Worm (Caenorhabditis elegans): ENCODE data around the gene Y45F10B.12.
"Not testable (repeated sequence)": the region's sequence is repeated elsewhere in the genome, so short reads cannot be mapped to it uniquely, and the experiment has no call there.

Y45F10B.12 gene

DNA sequence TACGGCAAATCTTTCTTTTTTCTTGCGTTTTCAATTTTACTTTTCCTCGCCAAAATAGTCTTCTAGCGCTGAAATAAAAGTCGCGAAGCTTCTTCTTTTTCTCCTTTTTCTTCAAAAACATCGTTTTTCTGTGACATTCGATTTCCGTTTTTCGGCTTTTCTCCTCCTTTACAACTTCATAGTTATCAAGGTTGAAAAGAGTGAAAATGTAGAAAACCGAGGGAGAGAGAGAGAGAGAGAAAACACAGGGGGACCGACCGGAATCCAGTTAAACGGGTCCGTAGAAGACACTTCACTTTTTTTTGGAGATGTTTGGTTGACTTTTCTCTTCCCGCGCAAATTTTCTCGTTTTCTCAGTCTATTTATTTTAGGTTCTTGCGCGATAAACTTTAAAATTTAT is 23.0 kb upstream of the Y45F10B.12 start:
- TF ChIP-seq T22C8.4 (GFP tag; IDR thresholded peaks at IDR 0.05), result no peak
- no peak for TF ChIP-seq med-1 (GFP tag; optimal IDR thresholded peaks at IDR 0.05; ENCODE audit: insufficient read depth)
- no peak for TF ChIP-seq tab-1 (GFP tag; IDR thresholded peaks at IDR 0.05)
- no peak for TF ChIP-seq ztf-23 (GFP tag; IDR thresholded peaks at IDR 0.05)
- no peak for TF ChIP-seq klf-2 (GFP tag; conservative IDR thresholded peaks at IDR 0.05)
- TF ChIP-seq cog-1 (tag; optimal IDR thresholded peaks at IDR 0.05), result no peak
- TF ChIP-seq ref-1 (GFP tag; conservative IDR thresholded peaks at IDR 0.05), result no peak
- no peak for TF ChIP-seq ztf-29 (GFP tag; IDR thresholded peaks at IDR 0.05)
- no peak for TF ChIP-seq flt-1 (GFP tag; IDR thresholded peaks at IDR 0.05)

DNA sequence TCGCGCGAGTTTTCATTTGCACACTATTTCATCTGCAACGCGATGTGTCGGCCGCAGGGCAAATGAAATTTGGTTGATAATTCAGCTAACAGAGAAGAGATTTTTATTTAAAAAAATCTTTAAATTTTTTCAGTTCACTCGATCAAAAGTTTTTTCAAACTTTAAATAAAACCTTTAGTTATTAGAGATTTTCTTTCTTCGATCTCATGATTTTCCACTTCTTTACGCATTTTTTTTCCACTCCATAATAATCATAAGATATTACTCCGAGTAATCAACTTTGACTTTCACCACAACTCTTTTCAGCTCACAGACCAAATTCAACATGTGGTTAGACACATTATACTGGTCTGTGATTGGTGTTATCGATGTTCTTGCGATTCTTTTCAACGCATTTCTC is 12.5 kb upstream of the Y45F10B.12 start, which contains the start of gene srd-10:
TSS of gene srd-10 (plus strand) at position 301 of the 400 bp plus-strand sequence.
- TF ChIP-seq klf-2 (GFP tag; conservative IDR thresholded peaks at IDR 0.05), result no peak
- TF ChIP-seq tab-1 (GFP tag; IDR thresholded peaks at IDR 0.05), result no peak

ce11 chrIV:13575673-13576072 is 11.6 kb upstream of the Y45F10B.12 start:
- TF ChIP-seq med-1 (GFP tag; optimal IDR thresholded peaks at IDR 0.05; ENCODE audit: insufficient read depth), result no peak
- TF ChIP-seq ztf-23 (GFP tag; IDR thresholded peaks at IDR 0.05), result no peak
- no peak for TF ChIP-seq T22C8.4 (GFP tag; IDR thresholded peaks at IDR 0.05)
- TF ChIP-seq ref-1 (GFP tag; conservative IDR thresholded peaks at IDR 0.05), result no peak
- no peak for TF ChIP-seq cog-1 (tag; optimal IDR thresholded peaks at IDR 0.05)
- no peak for TF ChIP-seq ztf-29 (GFP tag; IDR thresholded peaks at IDR 0.05)
- TF ChIP-seq tab-1 (GFP tag; IDR thresholded peaks at IDR 0.05), result no peak
- no peak for TF ChIP-seq klf-2 (GFP tag; conservative IDR thresholded peaks at IDR 0.05)
- no peak for TF ChIP-seq flt-1 (GFP tag; IDR thresholded peaks at IDR 0.05)

DNA sequence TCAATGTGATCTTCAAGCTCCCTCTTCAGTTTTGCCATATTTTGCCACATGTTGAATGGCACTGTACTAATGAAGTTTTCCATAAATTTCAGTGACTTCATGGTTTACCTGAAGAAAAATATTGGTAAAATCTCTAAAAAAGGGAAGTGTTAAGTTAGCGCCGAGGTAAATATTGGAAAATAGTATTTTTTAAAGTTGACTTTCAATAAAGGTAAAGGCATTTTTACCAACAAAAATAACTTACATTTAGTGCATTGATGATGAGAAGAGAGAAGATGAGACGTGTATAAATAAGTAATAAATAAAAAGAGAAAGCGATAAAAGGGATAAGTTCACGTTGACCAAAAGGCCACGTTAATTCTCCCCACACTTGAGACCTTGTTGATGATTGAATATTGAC is 9.1 kb upstream of the Y45F10B.12 start, which contains the start of gene Y45F10B.8:
TSS of gene Y45F10B.8 (minus strand) at position 101 of the 400 bp plus-strand sequence.
- not testable (repeated sequence) for TF ChIP-seq med-1 (GFP tag; optimal IDR thresholded peaks at IDR 0.05; ENCODE audit: insufficient read depth); T22C8.4 (GFP tag; IDR thresholded peaks at IDR 0.05); klf-2 (GFP tag; conservative IDR thresholded peaks at IDR 0.05)

DNA sequence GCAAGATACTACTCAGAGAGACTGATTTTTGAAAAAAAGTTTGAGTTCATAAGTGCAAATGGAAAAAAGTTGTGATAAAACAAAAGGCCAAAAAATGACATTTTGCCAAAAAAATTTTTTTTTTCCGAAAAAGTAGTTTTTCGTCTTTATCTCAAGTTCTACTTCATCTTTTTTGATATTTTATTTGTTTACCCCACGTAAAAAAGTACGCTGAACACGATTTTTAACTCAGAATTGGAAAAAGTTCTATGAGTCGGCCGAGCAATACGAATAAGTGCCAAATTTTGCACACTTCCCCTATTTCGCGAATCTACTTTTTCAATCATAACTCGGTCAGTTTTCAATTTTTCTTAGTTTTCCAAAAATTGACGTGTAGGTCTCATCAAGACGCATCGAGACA is 8.3 kb upstream of the Y45F10B.12 start, which contains the start of gene sru-16:
TSS of gene sru-16 (plus strand) at position 301 of the 400 bp plus-strand sequence.
- not testable (repeated sequence) for TF ChIP-seq ztf-29 (GFP tag; IDR thresholded peaks at IDR 0.05); ref-1 (GFP tag; conservative IDR thresholded peaks at IDR 0.05); tab-1 (GFP tag; IDR thresholded peaks at IDR 0.05)

DNA sequence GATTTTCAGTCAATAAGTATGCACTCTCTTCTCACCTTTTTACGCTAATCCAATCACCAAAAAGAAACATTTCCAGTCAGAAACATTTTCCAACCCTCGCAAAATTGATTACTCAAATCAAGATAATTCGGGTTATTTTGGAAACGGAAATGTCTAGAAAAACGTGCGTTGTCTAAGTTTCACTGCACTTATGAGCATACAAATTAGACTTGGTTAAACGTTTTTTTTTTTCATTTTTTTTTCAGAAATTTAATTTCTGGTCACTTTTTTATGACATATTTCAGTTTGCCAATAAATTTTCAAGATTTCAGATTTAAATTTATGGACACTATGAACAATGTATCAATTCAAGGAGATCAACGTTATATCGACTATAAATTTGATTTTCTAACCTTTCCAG is 4.4 kb upstream of the Y45F10B.12 start, which contains the start of gene sru-12:
TSS of gene sru-12 (plus strand) at position 301 of the 400 bp plus-strand sequence.
- TF ChIP-seq cog-1 (tag; optimal IDR thresholded peaks at IDR 0.05) (no peak), tab-1 (GFP tag; IDR thresholded peaks at IDR 0.05) (no peak), ztf-29 (GFP tag; IDR thresholded peaks at IDR 0.05) (no peak), ref-1 (GFP tag; conservative IDR thresholded peaks at IDR 0.05) (no peak), klf-2 (GFP tag; conservative IDR thresholded peaks at IDR 0.05) (no peak), T22C8.4 (GFP tag; IDR thresholded peaks at IDR 0.05) (no peak), flt-1 (GFP tag; IDR thresholded peaks at IDR 0.05) (no peak)

DNA sequence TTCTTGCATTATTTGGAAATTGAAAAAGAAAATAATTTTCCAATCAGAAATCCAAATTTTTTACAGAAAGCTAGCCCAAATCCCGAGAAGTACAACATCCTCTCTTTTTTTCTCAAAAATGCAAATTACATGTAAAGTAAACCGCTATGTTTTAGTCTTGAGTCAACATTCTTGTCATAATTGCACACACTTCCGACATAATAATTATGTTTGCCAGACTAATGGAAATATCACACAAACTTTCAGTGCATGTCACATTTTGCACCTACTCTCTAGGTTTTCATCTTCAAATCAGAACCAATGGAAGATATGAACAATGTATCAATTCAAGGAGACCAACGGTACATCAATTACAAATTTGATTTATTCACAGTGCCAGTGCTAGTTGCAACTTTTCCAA is 2.6 kb upstream of the Y45F10B.12 start, which contains the start of gene sru-11:
TSS of gene sru-11 (plus strand) at position 301 of the 400 bp plus-strand sequence.
- TF ChIP-seq cog-1 (tag; optimal IDR thresholded peaks at IDR 0.05) (no peak), tab-1 (GFP tag; IDR thresholded peaks at IDR 0.05) (no peak), med-1 (GFP tag; optimal IDR thresholded peaks at IDR 0.05; ENCODE audit: insufficient read depth) (no peak), ztf-29 (GFP tag; IDR thresholded peaks at IDR 0.05) (no peak), flt-1 (GFP tag; IDR thresholded peaks at IDR 0.05) (no peak), ztf-23 (GFP tag; IDR thresholded peaks at IDR 0.05) (no peak), klf-2 (GFP tag; conservative IDR thresholded peaks at IDR 0.05) (no peak), T22C8.4 (GFP tag; IDR thresholded peaks at IDR 0.05) (no peak), ref-1 (GFP tag; conservative IDR thresholded peaks at IDR 0.05) (no peak)

DNA sequence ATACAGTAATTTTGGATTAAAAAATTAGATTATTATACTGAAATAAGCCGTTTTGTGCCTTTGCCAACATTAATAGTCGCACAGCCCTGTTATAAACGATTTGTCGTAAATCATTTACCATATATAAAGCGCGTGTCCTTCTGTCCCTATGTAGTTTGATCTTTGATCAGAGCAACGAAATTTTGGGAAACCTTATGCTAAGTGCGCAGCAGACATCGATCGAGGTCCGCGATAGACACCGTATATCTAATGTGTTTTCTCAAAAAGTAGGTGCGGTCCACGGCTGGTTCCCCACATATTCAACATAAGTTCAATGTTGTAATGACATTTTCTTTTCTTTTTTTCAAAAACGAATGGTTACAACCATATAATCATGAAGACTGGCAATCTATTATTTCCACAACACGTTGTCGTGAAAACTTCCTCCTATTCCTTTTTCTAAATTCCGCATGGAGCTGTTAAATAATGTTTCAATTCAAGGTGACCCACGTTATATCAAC is 1.3 kb downstream of the Y45F10B.12 start, which contains the start of gene sru-9:
TSS of gene sru-9 (plus strand) at position 450 of the 500 bp plus-strand sequence.
- TF ChIP-seq flt-1 (GFP tag; IDR thresholded peaks at IDR 0.05); med-1 (GFP tag; optimal IDR thresholded peaks at IDR 0.05; ENCODE audit: insufficient read depth); T22C8.4 (GFP tag; IDR thresholded peaks at IDR 0.05): not testable (repeated sequence)

ce11 chrIV:13591645-13592044 is 4.4 kb downstream of the Y45F10B.12 start, which contains the start of gene tsp-5:
Gene tsp-5 (minus strand): TSS chrIV:13591745.
- TF ChIP-seq flt-1 (GFP tag; IDR thresholded peaks at IDR 0.05) (no peak), tab-1 (GFP tag; IDR thresholded peaks at IDR 0.05) (no peak), ztf-29 (GFP tag; IDR thresholded peaks at IDR 0.05) (no peak), ztf-23 (GFP tag; IDR thresholded peaks at IDR 0.05) (no peak), cog-1 (tag; optimal IDR thresholded peaks at IDR 0.05) (no peak), ref-1 (GFP tag; conservative IDR thresholded peaks at IDR 0.05) (no peak), med-1 (GFP tag; optimal IDR thresholded peaks at IDR 0.05; ENCODE audit: insufficient read depth) (no peak), klf-2 (GFP tag; conservative IDR thresholded peaks at IDR 0.05) (no peak), T22C8.4 (GFP tag; IDR thresholded peaks at IDR 0.05) (no peak)

ce11 chrIV:13593351-13593750 is 6.1 kb downstream of the Y45F10B.12 start, which contains the start of gene Y45F10B.3:
Gene Y45F10B.3 (plus strand): TSS chrIV:13593651.
- TF ChIP-seq cog-1 (tag; optimal IDR thresholded peaks at IDR 0.05) (no peak), flt-1 (GFP tag; IDR thresholded peaks at IDR 0.05) (no peak), med-1 (GFP tag; optimal IDR thresholded peaks at IDR 0.05; ENCODE audit: insufficient read depth) (no peak), tab-1 (GFP tag; IDR thresholded peaks at IDR 0.05) (no peak), ztf-29 (GFP tag; IDR thresholded peaks at IDR 0.05) (no peak), ztf-23 (GFP tag; IDR thresholded peaks at IDR 0.05) (no peak), ref-1 (GFP tag; conservative IDR thresholded peaks at IDR 0.05) (no peak)
